Worm (Caenorhabditis elegans) whole organism, L3 larva: Measurements from ENCODE around the gene pat-4.

Experiments
- eor-1 ChIP-seq, 2 experiments: fragments of 150-350 bp; optimal IDR thresholded peaks; 2 replicates each; lab custom pipeline; 2014 to 2018; ENCODE audit warnings: missing biosample characterization in 2 of 2, missing genetic modification characterization in 2 of 2
- fkh-2 ChIP-seq: fragments of 150-350 bp; optimal IDR thresholded peaks from 2 replicates; lab custom pipeline; 2014; ENCODE audit warnings: missing biosample characterization, missing genetic modification reagents, missing genetic modification characterization
- mml-1 ChIP-seq: fragments of 150-350 bp; sonication (generic microtip); optimal IDR thresholded peaks from 3 replicates; lab custom pipeline; 2014; ENCODE audit warnings: missing biosample characterization, missing genetic modification characterization
- nhr-23 ChIP-seq: fragments of 150-350 bp; optimal IDR thresholded peaks from 2 replicates; lab custom pipeline; 2014; ENCODE audit warnings: missing biosample characterization, missing genetic modification reagents, missing genetic modification characterization

- TF ChIP-seq fkh-2: no peak
- no peak for TF ChIP-seq nhr-23 (tag; lab: Kevin White, UChicago)
- no peak for TF ChIP-seq mml-1 (tag; lab: Kevin White, UChicago)
- no peak for TF ChIP-seq eor-1 (tag; optimal IDR thresholded peaks at IDR 0.05; lab: Kevin White, UChicago)
Measured at ce11 chrIII:48329-48728, 46.3 kb downstream of the pat-4 start.
